Worm (Caenorhabditis elegans) whole organism, young adult: ENCODE data around the gene AH10.4.
A peak's percentile ranks its signal among the peaks of the same experiment; 100 is the strongest.
"Not testable (repeated sequence)": the region's sequence is repeated elsewhere in the genome, so short reads cannot be mapped to it uniquely, and the experiment has no call there.

Experiments used
- C06A6.2 ChIP-seq: fragments of 200-800 bp; sonication (Bioruptor generic); conservative IDR thresholded peaks from 2 replicates; pipeline ENCODE4 v1.3.6; 2022; ENCODE audit warnings: missing genetic modification characterization, missing compliant biosample characterization
- Y95B8A.8 ChIP-seq: fragments of 200-800 bp; sonication (Bioruptor generic); IDR thresholded peaks from 2 replicates; pipeline ENCODE4 v1.3.6; 2022; ENCODE audit warnings: missing genetic modification reagents, missing genetic modification characterization, missing compliant biosample characterization
- ama-1 ChIP-seq, 3 experiments: fragments of 150-350 bp in 1 of 3; sonication (generic microtip) in 2 of 3; optimal IDR thresholded peaks; 2 replicates each; lab custom pipeline; 2014 to 2018; ENCODE audit warnings: missing biosample characterization in 2 of 3, missing genetic modification characterization in 2 of 3, missing genetic modification reagents in 2 of 3
- aptf-2 ChIP-seq: fragments of 200-800 bp; sonication (Bioruptor generic); conservative IDR thresholded peaks from 2 replicates; pipeline ENCODE4 v1.3.6; 2022; ENCODE audit warnings: missing genetic modification reagents, missing genetic modification characterization, missing compliant biosample characterization
- dox-1 ChIP-seq: fragments of 200-800 bp; sonication (Bioruptor generic); IDR thresholded peaks from 2 replicates; pipeline ENCODE4 v1.3.6; 2022; ENCODE audit warnings: missing genetic modification reagents, missing genetic modification characterization, missing compliant biosample characterization
- egl-44 ChIP-seq: fragments of 200-800 bp; sonication (Bioruptor generic); IDR thresholded peaks from 2 replicates; pipeline ENCODE4 v1.3.6; 2022; ENCODE audit warnings: missing genetic modification reagents, missing genetic modification characterization, missing compliant biosample characterization
- him-1 ChIP-seq: sonication (generic microtip); optimal IDR thresholded peaks from 2 replicates; lab custom pipeline; 2016; ENCODE audit warnings: missing genotype, missing genetic modification reagents, missing genetic modification characterization, missing compliant biosample characterization
- hrde-1 ChIP-seq: sonication (generic microtip); optimal IDR thresholded peaks from 2 replicates; lab custom pipeline; 2016; ENCODE audit warnings: missing genetic modification characterization, mild to moderate bottlenecking, missing compliant biosample characterization, moderate library complexity, missing genotype, missing genetic modification reagents, borderline replicate concordance
- madf-8 ChIP-seq: fragments of 200-800 bp; sonication (Bioruptor generic); conservative IDR thresholded peaks from 2 replicates; pipeline ENCODE4 v1.3.6; 2022; ENCODE audit warnings: missing genetic modification reagents, missing genetic modification characterization, missing compliant biosample characterization
- rec-8 ChIP-seq, 2 experiments: sonication (generic microtip); optimal IDR thresholded peaks; 2 replicates each; lab custom pipeline; 2016; ENCODE audit warnings: mild to moderate bottlenecking in 2 of 2, missing genetic modification characterization in 2 of 2, missing genetic modification reagents in 2 of 2, missing genotype in 2 of 2, missing biosample characterization in 1 of 2, missing compliant biosample characterization in 1 of 2, moderate library complexity in 1 of 2
- snpc-4 ChIP-seq, 5 experiments: fragments of 150-350 bp in 1 of 5; sonication (generic microtip) in 4 of 5; optimal IDR thresholded peaks; 2 replicates each; lab custom pipeline; 2014 to 2018; ENCODE audit warnings: missing genetic modification characterization in 5 of 5, missing biosample characterization in 3 of 5, antibody characterized with exemption in 2 of 5, mild to moderate bottlenecking in 2 of 5, missing compliant biosample characterization in 2 of 5, missing genotype in 2 of 5, moderate library complexity in 2 of 5, missing genetic modification reagents in 1 of 5
- zfh-2 ChIP-seq: fragments of 200-800 bp; sonication (Bioruptor generic); conservative IDR thresholded peaks from 2 replicates; pipeline ENCODE4 v1.3.6; 2022; ENCODE audit warnings: missing genetic modification reagents, missing genetic modification characterization, missing compliant biosample characterization
- ztf-25 ChIP-seq: fragments of 200-800 bp; sonication (Bioruptor generic); IDR thresholded peaks from 2 replicates; pipeline ENCODE4 v1.3.6; 2022; ENCODE audit warnings: missing genetic modification reagents, missing genetic modification characterization, missing compliant biosample characterization

ce11 chrV:14124187-14124586, 13.5 kb downstream of the AH10.4 start:
- not testable (repeated sequence) for TF ChIP-seq C06A6.2 (GFP tag; lab: Robert Waterston, UW); hrde-1 (tag; lab: Kevin White, UChicago); ama-1 (optimal IDR thresholded peaks at IDR 0.05; lab: Kevin White, UChicago); ama-1 (GFP tag; optimal IDR thresholded peaks at IDR 0.05; lab: Kevin White, UChicago); Y95B8A.8; rec-8 (tag; optimal IDR thresholded peaks at IDR 0.05; lab: Kevin White, UChicago); him-1 (tag; lab: Kevin White, UChicago); aptf-2; madf-8 (GFP tag; lab: Robert Waterston, UW); snpc-4 (GFP tag; optimal IDR thresholded peaks at IDR 0.05; lab: Kevin White, UChicago); snpc-4 (tag; optimal IDR thresholded peaks at IDR 0.05; lab: Kevin White, UChicago); zfh-2 (GFP tag; lab: Robert Waterston, UW); egl-44 (GFP tag; lab: Robert Waterston, UW)
- TF ChIP-seq dox-1 (peak; percentile 44; the same call in 1 of the 2 replicates), ztf-25 (GFP tag; lab: Robert Waterston, UW) (0 out of 2 replicates have a peak, but pooled peaks have one; percentile 21)
